Fruit fly (Drosophila melanogaster): ENCODE results near the gene CG13305.

dm6 chr3L:8666098-8666497 is 19.5 kb upstream of the CG13305 start:
- TF ChIP-seq vri (GFP tag; optimal IDR thresholded peaks at IDR 0.05): no peak
- TF ChIP-seq spab (GFP tag; optimal IDR thresholded peaks at IDR 0.05): no peak
- no peak for TF ChIP-seq CG6163 (GFP tag; IDR thresholded peaks at IDR 0.05)
- no peak for TF ChIP-seq CG6808 (GFP tag; optimal IDR thresholded peaks at IDR 0.05)
- no peak for TF ChIP-seq OdsH (GFP tag; optimal IDR thresholded peaks at IDR 0.05)
- TF ChIP-seq lz (GFP tag; optimal IDR thresholded peaks at IDR 0.05): no peak

Data from whole organism, prepupa.